Worm (Caenorhabditis elegans) whole organism, mixed stage, embryonic: ENCODE measurements around the gene ain-1.

Experiments
- M03D4.4 ChIP-seq: sonication (generic microtip); optimal IDR thresholded peaks from 2 replicates; lab custom pipeline; 2017; ENCODE audit warnings: mild to moderate bottlenecking, missing genetic modification characterization, missing compliant biosample characterization
- bed-3 ChIP-seq: fragments of 200-800 bp; sonication (Bioruptor generic); optimal IDR thresholded peaks from 3 replicates; lab custom pipeline; 2018; ENCODE audit warnings: mild to moderate bottlenecking, missing genetic modification characterization, moderate library complexity, missing compliant biosample characterization
- blmp-1 ChIP-seq: fragments of 150-350 bp; optimal IDR thresholded peaks from 2 replicates; lab custom pipeline; 2014; ENCODE audit warnings: missing biosample characterization, missing genetic modification characterization
- ceh-39 ChIP-seq: fragments of 150-350 bp; optimal IDR thresholded peaks from 2 replicates; lab custom pipeline; 2014; ENCODE audit warnings: missing biosample characterization, missing genetic modification characterization
- ceh-43 ChIP-seq: fragments of 200-800 bp; sonication (Bioruptor generic); optimal IDR thresholded peaks from 2 replicates; lab custom pipeline; 2018; ENCODE audit warnings: mild to moderate bottlenecking, missing genetic modification characterization, moderate library complexity, missing compliant biosample characterization
- ceh-83 ChIP-seq: fragments of 200-800 bp; sonication (Bioruptor generic); optimal IDR thresholded peaks from 2 replicates; lab custom pipeline; 2018; ENCODE audit warnings: mild to moderate bottlenecking, missing genetic modification characterization, missing compliant biosample characterization
- ces-1 ChIP-seq: fragments of 150-350 bp; optimal IDR thresholded peaks from 2 replicates; lab custom pipeline; 2014; ENCODE audit warnings: missing biosample characterization, missing genetic modification reagents, missing genetic modification characterization
- elt-1 ChIP-seq: sonication (generic microtip); optimal IDR thresholded peaks from 2 replicates; lab custom pipeline; 2017; ENCODE audit warnings: missing genetic modification characterization, mild to moderate bottlenecking, missing compliant biosample characterization, antibody characterized with exemption, moderate library complexity, borderline replicate concordance; ENCODE audit not compliant: insufficient read depth
- elt-3 ChIP-seq: fragments of 150-350 bp; optimal IDR thresholded peaks from 2 replicates; lab custom pipeline; 2014; ENCODE audit warnings: missing biosample characterization, missing genetic modification characterization
- ham-2 ChIP-seq: fragments of 200-800 bp; sonication (Bioruptor generic); optimal IDR thresholded peaks from 2 replicates; lab custom pipeline; 2018; ENCODE audit warnings: mild to moderate bottlenecking, missing genetic modification characterization, missing compliant biosample characterization
- hlh-1 ChIP-seq: fragments of 150-350 bp; optimal IDR thresholded peaks from 2 replicates; lab custom pipeline; 2014; ENCODE audit warnings: missing biosample characterization, missing genetic modification reagents, missing genetic modification characterization
- lin-32 ChIP-seq: fragments of 200-800 bp; sonication (Bioruptor generic); optimal IDR thresholded peaks from 2 replicates; lab custom pipeline; 2018; ENCODE audit warnings: mild to moderate bottlenecking, missing genetic modification characterization, missing compliant biosample characterization
- lsy-2 ChIP-seq: fragments of 150-350 bp; optimal IDR thresholded peaks from 2 replicates; lab custom pipeline; 2014; ENCODE audit warnings: missing biosample characterization, missing genetic modification characterization
- mep-1 ChIP-seq: fragments of 150-350 bp; optimal IDR thresholded peaks from 2 replicates; lab custom pipeline; 2017; ENCODE audit warnings: missing biosample characterization, missing genetic modification reagents, missing genetic modification characterization, inconsistent platforms
- mls-2 ChIP-seq: sonication (generic microtip); optimal IDR thresholded peaks from 2 replicates; lab custom pipeline; 2016; ENCODE audit warnings: mild to moderate bottlenecking, missing genetic modification characterization, moderate library complexity, missing compliant biosample characterization
- nhr-12 ChIP-seq: fragments of 150-350 bp; optimal IDR thresholded peaks from 2 replicates; lab custom pipeline; 2014; ENCODE audit warnings: missing biosample characterization, missing genetic modification characterization
- nhr-2 ChIP-seq: fragments of 150-350 bp; optimal IDR thresholded peaks from 2 replicates; lab custom pipeline; 2014; ENCODE audit warnings: missing biosample characterization, missing genetic modification characterization
- nhr-237 ChIP-seq: fragments of 150-350 bp; optimal IDR thresholded peaks from 2 replicates; lab custom pipeline; 2014; ENCODE audit warnings: missing biosample characterization, missing genetic modification characterization
- nhr-28 ChIP-seq: fragments of 150-350 bp; optimal IDR thresholded peaks from 2 replicates; lab custom pipeline; 2014; ENCODE audit warnings: missing biosample characterization, missing genetic modification characterization
- nhr-76 ChIP-seq: sonication (generic microtip); optimal IDR thresholded peaks from 2 replicates; lab custom pipeline; 2017; ENCODE audit warnings: missing biosample characterization, missing genetic modification characterization
- sem-2 ChIP-seq: fragments of 200-800 bp; sonication (Bioruptor generic); optimal IDR thresholded peaks from 2 replicates; lab custom pipeline; 2018; ENCODE audit warnings: mild to moderate bottlenecking, missing genetic modification characterization, missing compliant biosample characterization
- snpc-4 ChIP-seq: fragments of 150-350 bp; optimal IDR thresholded peaks from 2 replicates; lab custom pipeline; 2014; ENCODE audit warnings: missing biosample characterization, missing genetic modification characterization
- sptf-1 ChIP-seq: sonication (generic microtip); optimal IDR thresholded peaks from 2 replicates; lab custom pipeline; 2017; ENCODE audit warnings: mild to moderate bottlenecking, missing genetic modification characterization, moderate library complexity, missing compliant biosample characterization
- tbx-8 ChIP-seq: fragments of 200-800 bp; sonication (Bioruptor generic); optimal IDR thresholded peaks from 2 replicates; lab custom pipeline; 2018; ENCODE audit warnings: mild to moderate bottlenecking, missing genetic modification characterization, moderate library complexity, missing compliant biosample characterization
- unc-39 ChIP-seq: fragments of 150-350 bp; optimal IDR thresholded peaks from 2 replicates; lab custom pipeline; 2014; ENCODE audit warnings: missing biosample characterization, missing genetic modification characterization
- zip-8 ChIP-seq: fragments of 150-350 bp; optimal IDR thresholded peaks from 2 replicates; lab custom pipeline; 2014; ENCODE audit warnings: missing biosample characterization, missing genetic modification characterization

The ain-1 gene

DNA sequence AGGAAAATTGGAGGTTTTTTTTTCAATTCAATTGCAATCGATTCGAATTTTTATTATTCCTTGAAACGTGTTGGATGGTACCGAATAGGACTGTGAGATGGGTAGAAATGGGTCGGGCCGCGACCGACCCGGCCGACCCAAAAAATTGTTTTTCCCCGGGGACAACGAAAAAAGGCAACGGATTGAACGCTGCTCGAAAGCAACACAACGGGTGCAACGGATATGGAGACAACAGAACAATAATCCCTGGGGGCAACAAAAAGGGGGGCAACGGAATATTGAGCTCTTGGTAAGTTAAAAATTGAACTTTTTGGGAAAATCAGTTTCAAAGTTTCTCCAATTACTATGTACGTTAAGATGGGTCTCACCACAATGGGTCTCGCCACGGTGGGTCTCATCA, 10.0 kb downstream of the ain-1 start:
- TF ChIP-seq nhr-237 (tag; lab: Kevin White, UChicago) (no peak), sptf-1 (no peak), snpc-4 (tag; lab: Kevin White, UChicago) (no peak), tbx-8 (GFP tag; lab: Kevin White, UChicago) (no peak), nhr-28 (tag; lab: Kevin White, UChicago) (no peak), elt-3 (no peak), ham-2 (GFP tag; lab: Kevin White, UChicago) (no peak), mep-1 (tag; lab: Kevin White, UChicago) (no peak), nhr-12 (tag; lab: Kevin White, UChicago) (no peak), ceh-83 (no peak), nhr-76 (tag; lab: Kevin White, UChicago) (no peak)

DNA sequence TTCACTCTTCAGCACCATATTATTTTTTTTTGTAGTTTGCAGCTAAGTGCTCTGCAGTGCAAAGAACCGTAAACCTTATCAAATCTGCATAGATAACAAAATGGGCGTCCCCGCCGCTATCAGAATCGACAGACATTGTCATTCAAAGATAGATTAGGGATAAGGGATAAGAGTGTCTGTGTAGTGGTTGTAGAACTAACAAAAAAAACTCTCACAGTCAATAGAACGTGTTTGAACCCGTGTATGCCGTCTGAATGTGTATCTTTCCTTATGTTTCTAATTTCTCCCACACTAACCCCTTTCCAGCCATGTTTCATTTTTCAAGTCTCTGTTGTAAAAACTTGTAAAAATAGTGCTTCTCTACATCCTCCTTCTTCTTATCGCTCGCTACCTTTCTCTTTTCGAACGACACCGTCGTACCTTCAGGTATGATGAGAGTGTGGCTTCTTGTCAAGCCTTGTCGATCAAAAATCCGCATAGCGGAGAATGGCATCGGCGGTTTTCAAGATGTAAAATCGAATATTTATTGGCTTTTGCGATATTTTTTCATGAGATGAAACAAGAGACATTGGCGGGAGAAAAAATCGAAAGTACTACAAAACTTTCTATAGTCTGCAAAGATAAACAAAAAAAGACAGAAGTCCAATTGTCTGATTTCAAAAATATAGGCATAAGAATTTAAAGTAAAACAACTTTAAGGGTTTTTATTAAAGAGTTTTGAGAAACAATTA, 12.0 kb downstream of the ain-1 start:
- TF ChIP-seq sem-2 (no peak), tbx-8 (GFP tag; lab: Kevin White, UChicago) (no peak)

DNA sequence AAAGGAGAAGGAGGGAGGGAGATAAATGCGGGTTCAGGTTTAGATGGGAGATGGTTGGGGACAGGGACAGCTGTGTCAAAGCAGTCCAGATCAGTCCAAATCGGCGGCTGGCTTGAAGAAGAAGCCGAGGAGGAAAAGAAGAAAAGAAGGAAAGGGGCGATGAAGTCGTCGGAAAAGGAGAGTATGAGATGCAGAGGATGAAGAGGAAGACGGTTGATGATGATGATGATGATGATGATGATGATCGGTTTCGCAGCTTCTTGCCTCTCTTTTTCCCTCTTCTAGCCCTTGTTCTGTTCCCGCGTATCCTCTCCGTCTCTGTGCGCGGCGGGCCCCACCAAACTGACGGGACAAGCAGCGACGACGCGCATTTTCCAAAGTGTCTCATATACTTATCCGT, 13.6 kb downstream of the ain-1 start:
- TF ChIP-seq nhr-237 (tag; lab: Kevin White, UChicago) = no peak
- no peak for TF ChIP-seq nhr-76 (tag; lab: Kevin White, UChicago)
- TF ChIP-seq ham-2 (GFP tag; lab: Kevin White, UChicago) = peak; percentile 62
- TF ChIP-seq hlh-1 = no peak
- no peak for TF ChIP-seq blmp-1
- no peak for TF ChIP-seq sem-2
- TF ChIP-seq sptf-1 = no peak

DNA sequence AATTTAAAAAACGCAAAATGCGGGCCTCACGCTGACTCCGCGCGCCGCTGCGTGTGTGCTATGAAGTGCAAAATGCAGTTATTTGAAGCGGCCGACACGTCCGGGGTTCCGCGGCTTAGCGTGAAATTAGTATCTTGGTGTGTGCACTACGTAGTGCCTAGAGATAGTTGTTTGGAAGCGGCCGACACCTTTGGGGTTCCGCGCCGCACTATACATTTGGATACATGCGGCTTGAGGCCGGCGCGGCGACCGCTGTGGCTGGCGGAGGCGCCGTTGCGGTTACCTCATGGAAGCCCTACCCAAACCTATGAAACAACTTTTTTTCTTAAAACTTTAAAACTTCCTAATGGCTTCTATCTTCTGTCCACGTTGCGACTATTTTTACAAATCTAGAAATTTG, 15.9 kb downstream of the ain-1 start:
- TF ChIP-seq ham-2 (GFP tag; lab: Kevin White, UChicago) = no peak
- TF ChIP-seq ceh-43 (GFP tag; lab: Kevin White, UChicago) = no peak
- TF ChIP-seq lin-32 (GFP tag; lab: Kevin White, UChicago) = no peak
- no peak for TF ChIP-seq unc-39 (tag; lab: Kevin White, UChicago)
- no peak for TF ChIP-seq blmp-1
- TF ChIP-seq elt-3 = no peak
- TF ChIP-seq mls-2 (tag; lab: Kevin White, UChicago) = no peak
- no peak for TF ChIP-seq snpc-4 (tag; lab: Kevin White, UChicago)
- no peak for TF ChIP-seq ces-1 (GFP tag; lab: Kevin White, UChicago)
- no peak for TF ChIP-seq zip-8 (tag; lab: Kevin White, UChicago)
- TF ChIP-seq sem-2 = no peak
- no peak for TF ChIP-seq bed-3 (GFP tag; lab: Kevin White, UChicago)
- no peak for TF ChIP-seq nhr-237 (tag; lab: Kevin White, UChicago)
- no peak for TF ChIP-seq nhr-2 (tag; lab: Kevin White, UChicago)
- TF ChIP-seq nhr-76 (tag; lab: Kevin White, UChicago) = no peak
- TF ChIP-seq elt-1 = no peak

DNA sequence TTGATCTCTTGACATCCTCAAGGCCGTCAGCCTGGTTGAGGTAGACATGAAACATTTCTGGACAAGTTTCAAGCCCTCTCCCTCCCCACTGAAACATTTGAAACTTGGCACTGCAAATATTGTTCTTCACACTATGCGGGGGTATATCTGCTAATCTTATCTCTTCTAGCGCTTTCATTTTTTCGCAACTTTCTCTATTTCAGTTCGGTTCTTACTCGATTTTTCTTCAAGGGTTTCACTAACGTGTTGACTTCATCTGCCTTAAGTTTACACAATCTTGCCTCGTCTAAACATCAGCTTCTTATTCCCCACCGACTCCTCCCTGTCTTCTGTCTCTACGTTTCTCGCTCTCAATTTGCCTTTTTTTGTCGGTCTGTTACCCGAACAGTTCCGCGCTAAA, 16.5 kb downstream of the ain-1 start:
- TF ChIP-seq mls-2 (tag; lab: Kevin White, UChicago) (no peak), M03D4.4 (tag; lab: Kevin White, UChicago) (no peak), lsy-2 (tag; lab: Kevin White, UChicago) (no peak), sem-2 (no peak), ham-2 (GFP tag; lab: Kevin White, UChicago) (no peak), zip-8 (tag; lab: Kevin White, UChicago) (no peak), ces-1 (GFP tag; lab: Kevin White, UChicago) (no peak), elt-3 (no peak), ceh-39 (no peak), unc-39 (tag; lab: Kevin White, UChicago) (no peak), mep-1 (tag; lab: Kevin White, UChicago) (no peak)

DNA sequence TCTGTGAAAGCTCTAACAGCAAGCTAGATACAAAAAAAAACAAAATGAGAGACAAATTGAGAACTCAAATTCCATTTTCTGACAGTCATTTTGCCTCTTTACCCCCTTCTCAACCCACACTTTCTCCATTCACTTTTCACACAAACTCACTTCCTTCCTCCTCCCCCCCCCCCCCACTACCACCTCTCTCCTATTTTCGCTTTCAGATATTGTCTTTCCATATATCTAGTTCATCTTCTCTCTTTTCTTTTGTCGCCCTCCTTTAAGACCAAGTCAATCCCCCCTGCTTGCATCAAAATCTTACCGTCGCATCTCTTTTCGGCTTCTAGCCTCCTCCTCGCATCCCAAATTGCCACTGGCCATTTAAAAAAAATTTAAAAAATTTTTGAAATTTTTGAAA, 18.6 kb downstream of the ain-1 start:
- TF ChIP-seq blmp-1 (peak; percentile 82), snpc-4 (tag; lab: Kevin White, UChicago) (no peak)

DNA sequence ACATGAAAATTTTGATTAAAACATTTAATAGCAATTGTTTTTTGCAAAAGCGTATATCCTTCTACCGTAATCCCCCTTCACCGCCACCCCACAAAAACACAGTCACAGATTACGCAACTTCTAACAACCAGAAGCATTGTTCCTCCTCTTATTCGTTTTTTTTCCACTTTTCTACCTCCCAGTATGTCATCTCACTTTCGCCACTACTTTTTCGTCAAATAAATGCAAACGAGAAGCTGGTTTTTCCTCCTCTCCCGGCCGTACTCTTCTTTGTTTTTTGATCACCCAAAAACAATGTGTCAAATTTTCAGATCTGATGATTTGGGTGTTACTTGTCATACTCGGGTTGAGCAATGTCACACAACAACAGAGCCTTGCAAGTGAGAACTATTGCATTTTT, 19.8 kb downstream of the ain-1 start, which contains the start of gene C06G1.1:
C06G1.1 (plus strand) TSS at position 301 of the 400 bp plus-strand sequence.
- no peak for TF ChIP-seq bed-3 (GFP tag; lab: Kevin White, UChicago)
- TF ChIP-seq zip-8 (tag; lab: Kevin White, UChicago) = peak; percentile 25
